Worm (Caenorhabditis elegans): ENCODE data around the gene K01A6.8.
A peak's percentile ranks its signal among the peaks of the same experiment; 100 is the strongest.

K01A6.8 gene

ce11 chrIV:11748852-11749251, 11.7 kb upstream of the K01A6.8 start, which contains the start of gene T12A7.6:
T12A7.6 (plus strand) TSS chrIV:11749220.
- TF ChIP-seq dpl-1 (GFP tag; optimal IDR thresholded peaks at IDR 0.05) (no peak), nhr-84 (tag; optimal IDR thresholded peaks at IDR 0.05) (no peak), ceh-63 (GFP tag; optimal IDR thresholded peaks at IDR 0.05) (no peak), sox-4 (tag; optimal IDR thresholded peaks at IDR 0.05) (no peak), snpc-4 (tag; optimal IDR thresholded peaks at IDR 0.05) (no peak), nhr-19 (GFP tag; conservative IDR thresholded peaks at IDR 0.05) (no peak; the same call in 1 of the 2 replicates), mab-9 (GFP tag; IDR thresholded peaks at IDR 0.05) (no peak), nhr-11 (tag; optimal IDR thresholded peaks at IDR 0.05) (peak; percentile 22), lin-14 (GFP tag; optimal IDR thresholded peaks at IDR 0.05) (peak; percentile 72), irx-1 (tag; optimal IDR thresholded peaks at IDR 0.05) (no peak), hlh-17 (GFP tag; optimal IDR thresholded peaks at IDR 0.05; ENCODE audit: borderline replicate concordance) (no peak), lin-15B (tag; optimal IDR thresholded peaks at IDR 0.05) (no peak), ces-1 (GFP tag; optimal IDR thresholded peaks at IDR 0.05) (no peak), pqm-1 (tag; optimal IDR thresholded peaks at IDR 0.05) (no peak), F16B12.6 (tag; optimal IDR thresholded peaks at IDR 0.05) (no peak), skn-1 (tag; optimal IDR thresholded peaks at IDR 0.05) (no peak), ama-1 (optimal IDR thresholded peaks at IDR 0.05) (no peak), nhr-20 (tag; optimal IDR thresholded peaks at IDR 0.05) (peak; percentile 49), tbx-2 (tag; optimal IDR thresholded peaks at IDR 0.05) (no peak), unc-30 (tag; optimal IDR thresholded peaks at IDR 0.05) (no peak), C16A3.4 (tag; optimal IDR thresholded peaks at IDR 0.05) (no peak), efl-1 (optimal IDR thresholded peaks at IDR 0.05) (peak; percentile 0 to 10), efl-1 (GFP tag; optimal IDR thresholded peaks at IDR 0.05 in 1 of 2) (no peak), lin-39 (tag; optimal IDR thresholded peaks at IDR 0.05) (no peak), unc-130 (tag; optimal IDR thresholded peaks at IDR 0.05) (peak; percentile 26), dsc-1 (tag; optimal IDR thresholded peaks at IDR 0.05) (no peak), elt-3 (tag; optimal IDR thresholded peaks at IDR 0.05) (no peak), lsy-2 (tag; optimal IDR thresholded peaks at IDR 0.05) (peak in 1 of 2 experiments; percentile 56), nhr-28 (tag; optimal IDR thresholded peaks at IDR 0.05) (no peak), nhr-47 (tag; optimal IDR thresholded peaks at IDR 0.05) (no peak), mef-2 (tag; optimal IDR thresholded peaks at IDR 0.05) (no peak), nhr-71 (tag; optimal IDR thresholded peaks at IDR 0.05) (peak; percentile 55), unc-86 (tag; optimal IDR thresholded peaks at IDR 0.05) (no peak), xbp-1 (tag; optimal IDR thresholded peaks at IDR 0.05) (no peak), unc-98 (GFP tag; IDR thresholded peaks at IDR 0.05) (0 out of 2 replicates have a peak, but pooled peaks have one; percentile 12), nhr-85 (tag) (no peak), lin-13 (GFP tag; optimal IDR thresholded peaks at IDR 0.05) (no peak), nhr-12 (tag; optimal IDR thresholded peaks at IDR 0.05) (no peak), snu-23 (GFP tag; optimal IDR thresholded peaks at IDR 0.05) (no peak), C34B4.2 (tag; optimal IDR thresholded peaks at IDR 0.05) (no peak), fkh-10 (GFP tag; optimal IDR thresholded peaks at IDR 0.05) (no peak), unc-62 (GFP tag; optimal IDR thresholded peaks at IDR 0.05) (no peak), ceh-82 (tag; optimal IDR thresholded peaks at IDR 0.05) (no peak), rnt-1 (tag; optimal IDR thresholded peaks at IDR 0.05) (peak; percentile 58), fkh-8 (tag; optimal IDR thresholded peaks at IDR 0.05) (no peak), blmp-1 (tag; optimal IDR thresholded peaks at IDR 0.05) (no peak), lin-35 (GFP tag; optimal IDR thresholded peaks at IDR 0.05) (no peak), nhr-237 (tag; optimal IDR thresholded peaks at IDR 0.05) (no peak), alr-1 (tag; optimal IDR thresholded peaks at IDR 0.05; ENCODE audit: borderline replicate concordance) (no peak), aha-1 (tag; optimal IDR thresholded peaks at IDR 0.05) (no peak), vab-15 (tag; optimal IDR thresholded peaks at IDR 0.05) (no peak), mdl-1 (tag; optimal IDR thresholded peaks at IDR 0.05) (peak in 1 of 2 experiments; percentile 27), swsn-7 (tag; optimal IDR thresholded peaks at IDR 0.05) (no peak), Y116A8C.19 (tag; optimal IDR thresholded peaks at IDR 0.05; ENCODE audit: borderline replicate concordance) (no peak), tlp-1 (tag; optimal IDR thresholded peaks at IDR 0.05) (no peak)
